Worm (Caenorhabditis elegans) whole organism, midembryonic: ENCODE results near the gene Y75B8A.8.
A peak's percentile ranks its signal among the peaks of the same experiment; 100 is the strongest.
"Not testable (repeated sequence)": the region's sequence is repeated elsewhere in the genome, so short reads cannot be mapped to it uniquely, and the experiment has no call there.

Experiments
- T22C8.4 ChIP-seq: fragments of 200-800 bp; sonication (Bioruptor generic); IDR thresholded peaks from 2 replicates; pipeline ENCODE4 v1.3.6; 2022; ENCODE audit warnings: missing genetic modification characterization, missing compliant biosample characterization
- cog-1 ChIP-seq: sonication (generic microtip); optimal IDR thresholded peaks from 2 replicates; lab custom pipeline; 2016; ENCODE audit warnings: missing genetic modification characterization, missing compliant biosample characterization
- flt-1 ChIP-seq: fragments of 200-800 bp; sonication (Bioruptor generic); IDR thresholded peaks from 2 replicates; pipeline ENCODE4 v1.3.6; 2022; ENCODE audit warnings: missing genetic modification characterization, missing compliant biosample characterization
- klf-2 ChIP-seq: fragments of 200-800 bp; sonication (Bioruptor generic); conservative IDR thresholded peaks from 2 replicates; pipeline ENCODE4 v1.3.6; 2022; ENCODE audit warnings: missing genetic modification reagents, missing genetic modification characterization, missing compliant biosample characterization
- med-1 ChIP-seq: sonication (generic microtip); optimal IDR thresholded peaks from 2 replicates; lab custom pipeline; 2017; ENCODE audit warnings: missing genetic modification characterization, mild to moderate bottlenecking, missing compliant biosample characterization, antibody characterized with exemption, missing genetic modification reagents; ENCODE audit not compliant: insufficient read depth
- ref-1 ChIP-seq: fragments of 200-800 bp; sonication (Bioruptor generic); conservative IDR thresholded peaks from 2 replicates; pipeline ENCODE4 v1.3.6; 2022; ENCODE audit warnings: missing genetic modification reagents, missing genetic modification characterization, missing compliant biosample characterization
- tab-1 ChIP-seq: fragments of 200-800 bp; sonication (Bioruptor generic); IDR thresholded peaks from 2 replicates; pipeline ENCODE4 v1.3.6; 2022; ENCODE audit warnings: missing genetic modification characterization, missing compliant biosample characterization
- ztf-23 ChIP-seq: fragments of 200-800 bp; sonication (Bioruptor generic); IDR thresholded peaks from 2 replicates; pipeline ENCODE4 v1.3.6; 2022; ENCODE audit warnings: missing genetic modification reagents, missing genetic modification characterization, missing compliant biosample characterization
- ztf-29 ChIP-seq: fragments of 200-800 bp; sonication (Bioruptor generic); IDR thresholded peaks from 2 replicates; pipeline ENCODE4 v1.3.6; 2022; ENCODE audit warnings: missing genetic modification reagents, missing genetic modification characterization, missing compliant biosample characterization

Y75B8A.8 gene

DNA sequence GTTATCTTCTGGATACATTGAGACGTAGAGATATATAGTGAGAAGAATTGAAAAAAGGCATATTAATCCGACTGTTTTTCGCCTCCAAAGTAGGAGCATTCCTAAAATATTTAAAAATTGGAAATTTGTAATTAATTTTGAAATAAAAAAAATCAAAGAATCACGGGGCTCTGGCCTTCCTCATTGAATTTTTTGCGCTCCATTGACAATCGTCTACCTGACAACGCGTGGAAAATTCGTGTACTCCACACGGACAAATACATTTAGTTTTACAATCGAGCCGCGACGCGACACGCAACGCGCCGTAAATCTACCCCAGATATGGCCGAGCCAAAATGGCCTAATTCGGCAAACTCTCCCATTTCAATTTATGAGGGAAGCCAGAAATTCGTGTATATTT is 16.6 kb downstream of the Y75B8A.8 start, which contains the start of gene gly-11:
Gene gly-11, minus strand, starts transcription at position 101 of the 400 bp plus-strand sequence.
- not testable (repeated sequence) for TF ChIP-seq klf-2, ztf-29, ref-1 (GFP tag; lab: Robert Waterston, UW)

DNA sequence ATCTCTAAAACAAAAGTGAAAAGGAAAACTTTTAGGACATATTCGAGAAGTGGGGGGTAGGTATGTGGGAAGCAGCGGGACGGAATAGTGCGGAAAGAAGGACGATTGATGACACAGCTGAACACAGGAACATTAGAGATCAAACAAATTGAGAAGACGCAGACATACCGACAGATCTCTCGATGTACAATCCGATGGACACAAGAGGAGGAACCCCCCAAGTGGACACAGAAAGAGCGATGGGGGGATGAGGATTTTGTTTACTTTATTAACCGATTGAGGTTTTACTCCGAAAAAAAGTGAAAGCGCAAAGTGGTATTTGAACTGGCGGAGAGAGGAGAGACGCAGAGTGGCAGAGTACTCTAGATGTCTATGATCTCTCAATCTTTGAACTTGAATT is 17.6 kb downstream of the Y75B8A.8 start:
- TF ChIP-seq ztf-29 (GFP tag; lab: Robert Waterston, UW): no peak
- no peak for TF ChIP-seq tab-1 (GFP tag; lab: Robert Waterston, UW)
- peak; percentile 73 for TF ChIP-seq cog-1
- TF ChIP-seq T22C8.4 (GFP tag; lab: Robert Waterston, UW): no peak
- no peak for TF ChIP-seq ztf-23 (GFP tag; lab: Robert Waterston, UW)
- TF ChIP-seq klf-2 (GFP tag; lab: Robert Waterston, UW): no peak
- TF ChIP-seq med-1 (GFP tag; lab: Kevin White, UChicago): no peak
- 0 out of 2 replicates have a peak, but pooled peaks have one; percentile 24 for TF ChIP-seq flt-1 (GFP tag; lab: Robert Waterston, UW)
- TF ChIP-seq ref-1 (GFP tag; lab: Robert Waterston, UW): no peak

ce11 chrIII:12182919-12183318 is 22.4 kb downstream of the Y75B8A.8 start, which contains the start of gene Y75B8A.10:
Gene Y75B8A.10 (minus strand): TSS chrIII:12183019.
- no peak for TF ChIP-seq ztf-23 (GFP tag; lab: Robert Waterston, UW)
- TF ChIP-seq klf-2 (GFP tag; lab: Robert Waterston, UW): no peak
- no peak for TF ChIP-seq ztf-29 (GFP tag; lab: Robert Waterston, UW)
- no peak for TF ChIP-seq tab-1 (GFP tag; lab: Robert Waterston, UW)
- no peak for TF ChIP-seq T22C8.4 (GFP tag; lab: Robert Waterston, UW)
- no peak for TF ChIP-seq ref-1 (GFP tag; lab: Robert Waterston, UW)
- no peak for TF ChIP-seq flt-1 (GFP tag; lab: Robert Waterston, UW)
- no peak for TF ChIP-seq cog-1
- TF ChIP-seq med-1 (GFP tag; lab: Kevin White, UChicago): no peak

ce11 chrIII:12186111-12186510 is 25.6 kb downstream of the Y75B8A.8 start, which contains the start of gene lury-1:
Gene lury-1 (plus strand): TSS chrIII:12186411.
- no peak for TF ChIP-seq tab-1 (GFP tag; lab: Robert Waterston, UW)
- TF ChIP-seq ztf-29 (GFP tag; lab: Robert Waterston, UW): no peak
- no peak for TF ChIP-seq ztf-23 (GFP tag; lab: Robert Waterston, UW)
- no peak for TF ChIP-seq T22C8.4 (GFP tag; lab: Robert Waterston, UW)
- TF ChIP-seq flt-1 (GFP tag; lab: Robert Waterston, UW): no peak
- no peak for TF ChIP-seq klf-2 (GFP tag; lab: Robert Waterston, UW)
- TF ChIP-seq med-1 (GFP tag; lab: Kevin White, UChicago): no peak
- TF ChIP-seq ref-1 (GFP tag; lab: Robert Waterston, UW): no peak
- TF ChIP-seq cog-1: no peak

DNA sequence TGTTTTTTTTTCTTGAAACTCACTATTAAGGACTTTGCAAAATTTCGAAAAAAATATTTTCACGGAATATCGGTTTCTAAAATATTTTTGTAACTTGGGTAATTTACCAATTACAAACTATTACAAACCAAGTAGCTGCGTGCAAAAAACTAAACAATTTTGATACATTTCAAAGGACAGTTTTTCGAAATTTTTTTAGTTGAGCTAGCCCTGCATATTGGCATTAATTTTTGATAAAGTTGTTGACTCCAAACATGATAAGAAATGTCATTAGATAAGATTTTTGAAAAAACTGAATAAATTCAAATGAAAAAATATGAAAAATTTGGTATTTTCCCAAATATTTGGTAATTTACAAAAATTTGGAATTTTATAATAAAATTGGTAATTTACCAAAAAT is 27.7 kb downstream of the Y75B8A.8 start:
- TF ChIP-seq ztf-29 (GFP tag; lab: Robert Waterston, UW) (no peak), ref-1 (GFP tag; lab: Robert Waterston, UW) (no peak), klf-2 (GFP tag; lab: Robert Waterston, UW) (no peak), flt-1 (GFP tag; lab: Robert Waterston, UW) (no peak), ztf-23 (GFP tag; lab: Robert Waterston, UW) (no peak), tab-1 (GFP tag; lab: Robert Waterston, UW) (no peak), T22C8.4 (GFP tag; lab: Robert Waterston, UW) (no peak), cog-1 (no peak), med-1 (GFP tag; lab: Kevin White, UChicago) (no peak)

DNA sequence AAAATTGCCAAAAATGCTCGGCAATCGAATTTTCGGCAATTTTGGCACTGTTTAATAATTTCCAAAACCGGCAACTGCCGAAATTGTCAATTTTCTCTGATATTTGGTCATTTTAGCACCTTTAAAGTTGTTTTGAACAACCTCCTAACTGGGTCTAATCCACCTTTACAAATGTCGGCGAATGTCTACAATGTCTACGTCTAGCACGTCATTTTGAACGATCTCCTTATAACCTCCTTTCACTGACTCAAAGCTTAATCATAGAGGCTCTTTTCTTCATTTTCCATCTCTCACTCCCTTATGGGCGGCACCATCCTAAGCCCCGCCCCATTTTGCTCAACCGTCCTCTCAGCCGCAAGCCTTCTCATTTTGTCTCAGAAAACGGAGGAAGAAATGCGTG is 33.6 kb downstream of the Y75B8A.8 start, which contains the start of gene Y75B8A.44:
Gene Y75B8A.44, plus strand, starts transcription at position 301 of the 400 bp plus-strand sequence.
- TF ChIP-seq cog-1: no peak
- TF ChIP-seq tab-1 (GFP tag; lab: Robert Waterston, UW): no peak
- no peak for TF ChIP-seq med-1 (GFP tag; lab: Kevin White, UChicago)
- TF ChIP-seq T22C8.4 (GFP tag; lab: Robert Waterston, UW): no peak
- no peak for TF ChIP-seq ztf-23 (GFP tag; lab: Robert Waterston, UW)
- TF ChIP-seq ztf-29 (GFP tag; lab: Robert Waterston, UW): no peak
- no peak for TF ChIP-seq ref-1 (GFP tag; lab: Robert Waterston, UW)
- TF ChIP-seq klf-2 (GFP tag; lab: Robert Waterston, UW): no peak
- TF ChIP-seq flt-1 (GFP tag; lab: Robert Waterston, UW): no peak

DNA sequence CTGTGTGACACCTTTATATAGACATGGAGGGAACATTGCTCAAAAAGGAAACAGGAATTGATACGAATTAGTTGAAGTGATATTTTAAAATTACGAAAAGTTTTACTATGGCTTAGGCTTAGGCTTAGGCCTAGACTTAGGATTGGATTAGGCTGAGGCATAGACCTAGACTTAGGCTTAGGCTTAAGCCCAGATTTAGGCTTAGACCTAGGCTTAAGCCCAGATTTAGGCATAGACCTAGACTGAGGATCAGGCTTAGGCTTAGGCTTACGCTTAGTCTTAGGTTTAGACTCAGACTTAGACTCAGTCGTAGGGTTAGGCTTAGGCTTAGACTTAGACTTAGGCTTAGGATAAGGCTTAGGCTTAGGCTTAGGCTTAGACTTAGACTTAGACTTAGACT is 35.4 kb downstream of the Y75B8A.8 start:
- no peak for TF ChIP-seq med-1 (GFP tag; lab: Kevin White, UChicago)
- no peak for TF ChIP-seq ztf-29 (GFP tag; lab: Robert Waterston, UW)

DNA sequence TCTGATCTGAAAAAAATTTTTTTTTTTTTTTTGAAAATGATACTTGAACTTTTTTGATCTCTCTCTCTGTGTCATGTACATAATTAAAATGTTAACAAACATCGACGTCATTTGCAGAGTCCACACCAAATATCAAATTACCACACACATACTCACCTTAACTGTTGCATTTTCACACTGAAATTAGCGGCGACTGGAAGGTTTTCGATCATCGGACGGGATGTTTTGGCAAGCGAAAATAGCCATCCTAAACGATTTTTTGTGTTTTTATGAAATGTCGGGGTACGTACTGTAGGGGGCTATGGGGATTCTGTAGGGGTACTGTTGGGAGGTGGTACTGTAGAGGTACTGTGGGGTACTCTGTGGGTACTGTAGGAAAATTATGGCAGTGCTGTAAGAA is 37.6 kb downstream of the Y75B8A.8 start:
- TF ChIP-seq ztf-23 (GFP tag; lab: Robert Waterston, UW) (no peak), klf-2 (GFP tag; lab: Robert Waterston, UW) (no peak), T22C8.4 (GFP tag; lab: Robert Waterston, UW) (no peak), flt-1 (GFP tag; lab: Robert Waterston, UW) (no peak), ztf-29 (GFP tag; lab: Robert Waterston, UW) (no peak)

- no peak for TF ChIP-seq med-1 (GFP tag; lab: Kevin White, UChicago)
These were observed 41.9 kb downstream of the Y75B8A.8 start, which contains the start of gene osm-12 for ce11 chrIII:12202437-12202836. Gene osm-12 (minus strand): TSS chrIII:12202537.

DNA sequence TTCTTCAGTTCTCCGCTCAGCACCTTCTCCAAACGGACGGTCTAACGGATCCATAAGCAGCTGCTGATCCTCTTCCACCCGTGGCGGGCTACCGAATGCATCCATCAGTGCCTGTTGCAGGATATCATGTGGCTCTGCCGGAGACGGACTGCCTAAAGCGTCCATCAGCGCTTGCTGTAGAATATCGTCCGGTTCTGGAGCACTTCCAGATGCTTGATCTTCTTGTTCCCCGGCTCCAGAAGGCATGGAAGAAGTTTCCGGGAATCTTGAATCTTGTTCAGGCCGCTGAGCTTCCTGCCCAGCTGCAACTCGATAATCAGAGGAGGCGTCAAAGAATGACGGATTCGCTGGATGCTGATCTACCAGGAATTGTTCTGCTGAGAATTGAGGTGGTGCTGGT is 44.7 kb downstream of the Y75B8A.8 start:
- TF ChIP-seq ztf-29 (GFP tag; lab: Robert Waterston, UW): no peak
- TF ChIP-seq klf-2 (GFP tag; lab: Robert Waterston, UW): no peak
- no peak for TF ChIP-seq med-1 (GFP tag; lab: Kevin White, UChicago)
- 0 out of 2 replicates have a peak, but pooled peaks have one; percentile 13 for TF ChIP-seq tab-1 (GFP tag; lab: Robert Waterston, UW)
- TF ChIP-seq ref-1 (GFP tag; lab: Robert Waterston, UW): no peak
